Worm (Caenorhabditis elegans) whole organism, L1 larva: ENCODE data around the gene C46E10.8.

ENCODE experiments used
- C04F5.9 ChIP-seq: sonication (generic microtip); optimal IDR thresholded peaks from 2 replicates; lab custom pipeline; 2016; ENCODE audit warnings: missing genetic modification characterization, missing compliant biosample characterization
- C34B4.2 ChIP-seq: sonication (generic microtip); optimal IDR thresholded peaks from 2 replicates; lab custom pipeline; 2017; ENCODE audit warnings: mild to moderate bottlenecking, missing genetic modification characterization, missing compliant biosample characterization
- Y116A8C.19 ChIP-seq: sonication (generic microtip); optimal IDR thresholded peaks from 2 replicates; lab custom pipeline; 2016; ENCODE audit warnings: missing compliant biosample characterization, missing genetic modification characterization, borderline replicate concordance
- aha-1 ChIP-seq: fragments of 150-350 bp; optimal IDR thresholded peaks from 2 replicates; lab custom pipeline; 2014; ENCODE audit warnings: missing biosample characterization, missing genetic modification characterization
- ceh-63 ChIP-seq: fragments of 200-800 bp; sonication (Bioruptor generic); optimal IDR thresholded peaks from 2 replicates; lab custom pipeline; 2018; ENCODE audit warnings: mild to moderate bottlenecking, missing genetic modification characterization, missing compliant biosample characterization
- ceh-82 ChIP-seq, 3 experiments: fragments of 150-350 bp in 1 of 3; sonication (generic microtip) in 2 of 3; optimal IDR thresholded peaks; 2 replicates each; lab custom pipeline; 2014 to 2017; ENCODE audit warnings: missing biosample characterization in 3 of 3, missing genetic modification characterization in 3 of 3
- efl-1 ChIP-seq, 4 experiments: fragments of 150-350 bp; optimal IDR thresholded peaks in 3 of 4; peaks in 1 of 4; 1 replicate in 1 of 4; 2 replicates in 3 of 4; lab custom pipeline; 2014; ENCODE audit warnings: missing biosample characterization in 2 of 4, missing genetic modification characterization in 2 of 4, missing genetic modification reagents in 2 of 4
- egl-13 ChIP-seq: sonication (generic microtip); optimal IDR thresholded peaks from 2 replicates; lab custom pipeline; 2016; ENCODE audit warnings: missing genotype, missing genetic modification reagents, missing genetic modification characterization, missing compliant biosample characterization
- elt-2 ChIP-seq: sonication (generic microtip); optimal IDR thresholded peaks from 2 replicates; lab custom pipeline; 2016; ENCODE audit warnings: missing genetic modification characterization, mild to moderate bottlenecking, inconsistent platforms, missing compliant biosample characterization, missing genetic modification reagents
- fkh-10 ChIP-seq: sonication (generic microtip); optimal IDR thresholded peaks from 2 replicates; lab custom pipeline; 2017; ENCODE audit warnings: missing biosample characterization, missing genetic modification reagents, missing genetic modification characterization
- fos-1 ChIP-seq: fragments of 150-350 bp; optimal IDR thresholded peaks from 2 replicates; lab custom pipeline; 2014; ENCODE audit warnings: missing biosample characterization, missing genetic modification characterization
- hpl-2 ChIP-seq: fragments of 150-350 bp; optimal IDR thresholded peaks from 2 replicates; lab custom pipeline; 2014; ENCODE audit warnings: missing biosample characterization, missing genetic modification reagents, missing genetic modification characterization
- irx-1 ChIP-seq: sonication (generic microtip); optimal IDR thresholded peaks from 2 replicates; lab custom pipeline; 2016; ENCODE audit warnings: missing genetic modification characterization, missing compliant biosample characterization
- isw-1 ChIP-seq: fragments of 200-800 bp; sonication (Bioruptor generic); IDR thresholded peaks from 2 replicates; pipeline ENCODE4 v1.3.6; 2022; ENCODE audit warnings: missing genetic modification characterization, missing compliant biosample characterization
- jun-1 ChIP-seq: fragments of 150-350 bp; optimal IDR thresholded peaks from 2 replicates; lab custom pipeline; 2014; ENCODE audit warnings: missing biosample characterization, missing genetic modification reagents, missing genetic modification characterization
- lin-13 ChIP-seq: fragments of 150-350 bp; optimal IDR thresholded peaks from 2 replicates; lab custom pipeline; 2014; ENCODE audit warnings: missing biosample characterization, missing genetic modification reagents, missing genetic modification characterization
- lin-14 ChIP-seq: fragments of 200-800 bp; sonication (Bioruptor generic); optimal IDR thresholded peaks from 2 replicates; lab custom pipeline; 2018; ENCODE audit warnings: mild to moderate bottlenecking, missing genetic modification characterization, moderate library complexity, missing compliant biosample characterization
- lin-35 ChIP-seq, 2 experiments: fragments of 150-350 bp; optimal IDR thresholded peaks; 2 replicates each; lab custom pipeline; 2014; ENCODE audit warnings: missing biosample characterization in 2 of 2, missing genetic modification characterization in 2 of 2, missing genetic modification reagents in 2 of 2
- lin-39 ChIP-seq: fragments of 150-350 bp; optimal IDR thresholded peaks from 2 replicates; lab custom pipeline; 2014; ENCODE audit warnings: missing biosample characterization, missing genetic modification reagents, missing genetic modification characterization
- lir-3 ChIP-seq: sonication (generic microtip); optimal IDR thresholded peaks from 2 replicates; lab custom pipeline; 2016; ENCODE audit warnings: mild to moderate bottlenecking, missing genetic modification characterization, moderate library complexity, missing compliant biosample characterization; ENCODE audit not compliant: poor library complexity
- lsy-2 ChIP-seq, 2 experiments: fragments of 150-350 bp; optimal IDR thresholded peaks; 2 replicates each; lab custom pipeline; 2014; ENCODE audit warnings: missing biosample characterization in 2 of 2, missing genetic modification characterization in 2 of 2
- mdl-1 ChIP-seq, 2 experiments: fragments of 150-350 bp; optimal IDR thresholded peaks; 2 replicates each; lab custom pipeline; 2014 to 2017; ENCODE audit warnings: missing biosample characterization in 2 of 2, missing genetic modification characterization in 2 of 2, inconsistent platforms in 1 of 2
- nhr-11 ChIP-seq: fragments of 150-350 bp; optimal IDR thresholded peaks from 2 replicates; lab custom pipeline; 2014; ENCODE audit warnings: missing biosample characterization, missing genetic modification characterization
- nhr-12 ChIP-seq: sonication (generic microtip); optimal IDR thresholded peaks from 2 replicates; lab custom pipeline; 2017; ENCODE audit warnings: missing biosample characterization, missing genetic modification characterization
- nhr-19 ChIP-seq: fragments of 200-800 bp; sonication (Bioruptor generic); conservative IDR thresholded peaks from 2 replicates; pipeline ENCODE4 v1.3.6; 2022; ENCODE audit warnings: missing genetic modification characterization, missing compliant biosample characterization
- nhr-20 ChIP-seq: sonication (generic microtip); optimal IDR thresholded peaks from 2 replicates; lab custom pipeline; 2016; ENCODE audit warnings: mild to moderate bottlenecking, missing genetic modification characterization, missing compliant biosample characterization
- nhr-28 ChIP-seq: fragments of 150-350 bp; optimal IDR thresholded peaks from 2 replicates; lab custom pipeline; 2014; ENCODE audit warnings: missing biosample characterization, missing genetic modification characterization
- nhr-71 ChIP-seq: sonication (generic microtip); optimal IDR thresholded peaks from 2 replicates; lab custom pipeline; 2016; ENCODE audit warnings: mild to moderate bottlenecking, missing genetic modification characterization, moderate library complexity, missing compliant biosample characterization
- nhr-84 ChIP-seq: sonication (generic microtip); optimal IDR thresholded peaks from 2 replicates; lab custom pipeline; 2017; ENCODE audit warnings: missing biosample characterization, missing genetic modification characterization
- nhr-85 ChIP-seq: sonication (generic microtip); peaks from one replicate; lab custom pipeline; 2016; ENCODE audit warnings: missing genetic modification characterization, inconsistent platforms, missing compliant biosample characterization
- nhr-90 ChIP-seq: sonication (generic microtip); optimal IDR thresholded peaks from 2 replicates; lab custom pipeline; 2016; ENCODE audit warnings: mild to moderate bottlenecking, missing genetic modification characterization, missing compliant biosample characterization; ENCODE audit not compliant: poor library complexity
- pag-3 ChIP-seq: sonication (generic microtip); optimal IDR thresholded peaks from 2 replicates; lab custom pipeline; 2017; ENCODE audit warnings: missing genetic modification characterization, mild to moderate bottlenecking, missing compliant biosample characterization, antibody characterized with exemption, borderline replicate concordance; ENCODE audit not compliant: insufficient read depth
- pax-3 ChIP-seq: fragments of 200-800 bp; sonication (Bioruptor generic); optimal IDR thresholded peaks from 2 replicates; lab custom pipeline; 2018; ENCODE audit warnings: mild to moderate bottlenecking, missing genetic modification characterization, moderate library complexity, missing compliant biosample characterization
- pqm-1 ChIP-seq: sonication (generic microtip); optimal IDR thresholded peaks from 3 replicates; lab custom pipeline; 2017; ENCODE audit warnings: missing biosample characterization, missing genetic modification characterization
- snu-23 ChIP-seq: sonication (generic microtip); optimal IDR thresholded peaks from 2 replicates; lab custom pipeline; 2016; ENCODE audit warnings: missing genetic modification characterization, missing compliant biosample characterization
- sox-4 ChIP-seq: sonication (generic microtip); optimal IDR thresholded peaks from 2 replicates; lab custom pipeline; 2016; ENCODE audit warnings: missing genetic modification characterization, missing compliant biosample characterization
- tbx-2 ChIP-seq: sonication (generic microtip); optimal IDR thresholded peaks from 2 replicates; lab custom pipeline; 2016; ENCODE audit warnings: missing genetic modification characterization, missing compliant biosample characterization
- tlp-1 ChIP-seq: fragments of 150-350 bp; optimal IDR thresholded peaks from 2 replicates; lab custom pipeline; 2014; ENCODE audit warnings: missing biosample characterization, missing genetic modification characterization
- unc-130 ChIP-seq: fragments of 150-350 bp; optimal IDR thresholded peaks from 2 replicates; lab custom pipeline; 2017; ENCODE audit warnings: missing biosample characterization, missing genetic modification characterization, inconsistent platforms
- unc-62 ChIP-seq: fragments of 150-350 bp; optimal IDR thresholded peaks from 2 replicates; lab custom pipeline; 2014; ENCODE audit warnings: missing biosample characterization, missing genetic modification reagents, missing genetic modification characterization
- xbp-1 ChIP-seq: sonication (generic microtip); optimal IDR thresholded peaks from 2 replicates; lab custom pipeline; 2016; ENCODE audit warnings: missing genetic modification characterization, missing compliant biosample characterization
- zip-4 ChIP-seq: fragments of 200-800 bp; sonication (Bioruptor generic); optimal IDR thresholded peaks from 2 replicates; lab custom pipeline; 2018; ENCODE audit warnings: mild to moderate bottlenecking, missing genetic modification characterization, moderate library complexity, missing compliant biosample characterization
- ztf-11 ChIP-seq, 2 experiments: sonication (generic microtip); optimal IDR thresholded peaks; 2 replicates each; lab custom pipeline; 2016 to 2017; ENCODE audit warnings: missing genetic modification characterization in 2 of 2, missing biosample characterization in 1 of 2, missing compliant biosample characterization in 1 of 2

C46E10.8 gene

ce11 chrII:3752184-3752583, 24.3 kb upstream of the C46E10.8 start, which contains the start of gene sdz-11:
TSS of gene sdz-11 (minus strand) at chrII:3752284.
- no peak for TF ChIP-seq irx-1
- TF ChIP-seq mdl-1 (tag; optimal IDR thresholded peaks at IDR 0.05; lab: Kevin White, UChicago) = no peak
- TF ChIP-seq xbp-1 (tag; lab: Kevin White, UChicago) = no peak

- TF ChIP-seq Y116A8C.19 = no peak
- TF ChIP-seq isw-1 (GFP tag; lab: Robert Waterston, UW) = no peak
- no peak for TF ChIP-seq ztf-11 (tag; optimal IDR thresholded peaks at IDR 0.05; lab: Kevin White, UChicago)
- no peak for TF ChIP-seq C34B4.2 (tag; lab: Kevin White, UChicago)
- TF ChIP-seq unc-130 = no peak
- TF ChIP-seq nhr-85 (tag; lab: Kevin White, UChicago) = no peak
- no peak for TF ChIP-seq ceh-82 (tag; optimal IDR thresholded peaks at IDR 0.05; lab: Kevin White, UChicago)
- TF ChIP-seq C04F5.9 (tag; lab: Kevin White, UChicago) = no peak
- TF ChIP-seq pag-3 = no peak
- TF ChIP-seq elt-2 (tag; lab: Kevin White, UChicago) = no peak
- no peak for TF ChIP-seq snu-23 (GFP tag; lab: Kevin White, UChicago)
- no peak for TF ChIP-seq efl-1 (optimal IDR thresholded peaks at IDR 0.05; lab: Kevin White, UChicago)
- no peak for TF ChIP-seq efl-1 (GFP tag; optimal IDR thresholded peaks at IDR 0.05 in 1 of 2; lab: Kevin White, UChicago)
- no peak for TF ChIP-seq zip-4
- no peak for TF ChIP-seq pax-3 (tag; lab: Kevin White, UChicago)
- TF ChIP-seq, all 84 proteins: peak for 0
Observed at ce11 chrII:3750685-3751084, 22.8 kb upstream of the C46E10.8 start, which contains the start of gene fbxb-91. TSS of gene fbxb-91 (minus strand) at chrII:3750785.

- TF ChIP-seq hpl-2 (GFP tag; lab: Kevin White, UChicago) = no peak
- TF ChIP-seq nhr-19 (GFP tag; lab: Robert Waterston, UW) = no peak
- TF ChIP-seq egl-13 (tag; lab: Kevin White, UChicago) = no peak
- TF ChIP-seq, all 84 proteins: peak for 0
Observed at ce11 chrII:3748719-3749118, 20.8 kb upstream of the C46E10.8 start, which contains the start of gene fbxb-90. TSS of gene fbxb-90 (minus strand) at chrII:3748819.

- TF ChIP-seq Y116A8C.19 (no peak), fos-1 (tag; lab: Kevin White, UChicago) (no peak), tbx-2 (tag; lab: Kevin White, UChicago) (no peak), irx-1 (no peak)
Observed at ce11 chrII:3747405-3747804, 19.5 kb upstream of the C46E10.8 start, which contains the start of gene fbxb-92. TSS of gene fbxb-92 (minus strand) at chrII:3747505.

- TF ChIP-seq C34B4.2 (tag; lab: Kevin White, UChicago) (no peak), lsy-2 (tag; optimal IDR thresholded peaks at IDR 0.05; lab: Kevin White, UChicago) (no peak), aha-1 (tag; lab: Kevin White, UChicago) (no peak), lir-3 (tag; lab: Kevin White, UChicago) (no peak), mdl-1 (tag; optimal IDR thresholded peaks at IDR 0.05; lab: Kevin White, UChicago) (peak in 1 of 2 experiments; percentile 22), jun-1 (tag; lab: Kevin White, UChicago) (no peak), fkh-10 (GFP tag; lab: Kevin White, UChicago) (no peak), nhr-85 (tag; lab: Kevin White, UChicago) (no peak), pqm-1 (no peak), ceh-82 (tag; optimal IDR thresholded peaks at IDR 0.05; lab: Kevin White, UChicago) (no peak), nhr-28 (tag; lab: Kevin White, UChicago) (no peak), ztf-11 (tag; optimal IDR thresholded peaks at IDR 0.05; lab: Kevin White, UChicago) (no peak), lin-14 (GFP tag; lab: Kevin White, UChicago) (peak; percentile 75), nhr-12 (tag; lab: Kevin White, UChicago) (no peak), ceh-63 (GFP tag; lab: Kevin White, UChicago) (no peak), lin-39 (tag; lab: Kevin White, UChicago) (no peak), nhr-20 (tag; lab: Kevin White, UChicago) (peak; percentile 85), unc-62 (GFP tag; lab: Kevin White, UChicago) (no peak), tlp-1 (tag; lab: Kevin White, UChicago) (no peak), nhr-11 (no peak), lin-35 (GFP tag; optimal IDR thresholded peaks at IDR 0.05; lab: Kevin White, UChicago) (peak in 1 of 2 experiments; percentile 39), nhr-90 (tag; lab: Kevin White, UChicago) (no peak), efl-1 (optimal IDR thresholded peaks at IDR 0.05; lab: Kevin White, UChicago) (no peak), efl-1 (GFP tag; optimal IDR thresholded peaks at IDR 0.05 in 1 of 2; lab: Kevin White, UChicago) (peak in 1 of 2 experiments; percentile 4), sox-4 (tag; lab: Kevin White, UChicago) (no peak), nhr-71 (tag; lab: Kevin White, UChicago) (no peak), nhr-84 (tag; lab: Kevin White, UChicago) (no peak), lin-13 (GFP tag; lab: Kevin White, UChicago) (no peak)
Observed at ce11 chrII:3743684-3744200, 15.8 kb upstream of the C46E10.8 start, which contains the start of gene nta-1. TSS of gene nta-1 (minus strand) at chrII:3743814.
